Fruit fly (Drosophila melanogaster): ENCODE measurements around the gene Vha13.

DNA sequence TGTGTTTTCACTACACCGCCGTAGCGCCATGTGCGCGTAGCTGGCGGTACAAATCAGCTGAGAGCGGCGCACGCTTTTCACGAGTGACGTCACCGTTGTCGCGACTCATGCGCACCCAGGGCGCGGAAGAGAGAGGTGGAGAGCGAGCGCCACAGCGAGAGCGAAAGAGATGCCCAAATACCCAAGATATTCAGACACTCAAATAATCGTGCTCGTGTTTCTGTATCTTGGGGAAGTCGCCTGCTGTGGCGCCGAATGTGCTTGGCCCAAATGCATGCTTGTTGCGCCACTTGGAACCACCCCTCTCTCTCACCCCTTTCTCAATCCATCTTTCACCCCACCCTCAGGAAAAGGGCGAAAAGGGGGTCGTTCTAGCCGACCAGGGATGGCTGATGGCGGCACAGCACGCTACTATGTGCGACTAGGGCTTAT lies 11.5 kb downstream of the Vha13 start, which contains the start of gene CG6231:
- no peak for TF ChIP-seq CTCF (optimal IDR thresholded peaks at IDR 0.05)
- TF ChIP-seq CG8478 (optimal IDR thresholded peaks at IDR 0.05): no peak

All from S2 (cell line).